Fruit fly (Drosophila melanogaster) whole organism, embryonic: Measurements from ENCODE around the gene CG7912.

ENCODE experiments used
- Adf1 ChIP-seq: fragments of 200-800 bp; sonication (Bioruptor generic); IDR thresholded peaks from 2 replicates; pipeline ENCODE4 v1.3.6; 2022; ENCODE audit warnings: missing biosample characterization, missing genetic modification characterization
- Bgb ChIP-seq: fragments of 200-800 bp; sonication (Bioruptor generic); IDR thresholded peaks from 2 replicates; pipeline ENCODE4 v1.3.6; 2022; ENCODE audit warnings: missing biosample characterization, missing genetic modification characterization; ENCODE audit not compliant: partially characterized antibody
- CG10543 ChIP-seq: fragments of 200-800 bp; sonication (Bioruptor generic); optimal IDR thresholded peaks from 3 replicates; lab custom pipeline; 2017; ENCODE audit warnings: missing biosample characterization, mild to moderate bottlenecking, missing genetic modification characterization, moderate library complexity
- CG10654 ChIP-seq: fragments of 200-800 bp; sonication (Bioruptor generic); optimal IDR thresholded peaks from 2 replicates; lab custom pipeline; 2016; ENCODE audit warnings: missing biosample characterization, missing genetic modification characterization
- CG12071 ChIP-seq: fragments of 200-800 bp; sonication (Bioruptor generic); optimal IDR thresholded peaks from 3 replicates; lab custom pipeline; 2018; ENCODE audit warnings: missing biosample characterization, mild to moderate bottlenecking, missing genetic modification characterization
- CG12236 ChIP-seq: fragments of 200-800 bp; sonication (Bioruptor generic); optimal IDR thresholded peaks from 2 replicates; lab custom pipeline; 2016; ENCODE audit warnings: missing biosample characterization, missing genetic modification characterization
- CG13287 ChIP-seq: fragments of 200-800 bp; sonication (Bioruptor generic); IDR thresholded peaks from 2 replicates; pipeline ENCODE4 v1.3.6; 2022; ENCODE audit warnings: missing biosample characterization, missing genetic modification characterization; ENCODE audit not compliant: partially characterized antibody
- CG13775 ChIP-seq: fragments of 200-800 bp; sonication (Bioruptor generic); optimal IDR thresholded peaks from 3 replicates; lab custom pipeline; 2017; ENCODE audit warnings: missing biosample characterization, mild to moderate bottlenecking, missing genetic modification characterization
- CG14050 ChIP-seq: fragments of 200-800 bp; sonication (Bioruptor generic); IDR thresholded peaks from 3 replicates; pipeline ENCODE4 v1.3.6; 2022; ENCODE audit warnings: missing biosample characterization, missing genetic modification characterization
- CG15269 ChIP-seq: fragments of 200-800 bp; sonication (Bioruptor generic); optimal IDR thresholded peaks from 2 replicates; lab custom pipeline; 2018; ENCODE audit warnings: missing biosample characterization, mild to moderate bottlenecking, missing genetic modification characterization, moderate library complexity
- CG15479 ChIP-seq: fragments of 200-800 bp; sonication (Bioruptor generic); optimal IDR thresholded peaks from 3 replicates; lab custom pipeline; 2019; ENCODE audit warnings: missing biosample characterization, mild to moderate bottlenecking, missing genetic modification characterization, moderate library complexity
- CG17361 ChIP-seq: fragments of 200-800 bp; sonication (Bioruptor generic); IDR thresholded peaks from 3 replicates; pipeline ENCODE4 v1.3.6; 2022; ENCODE audit warnings: missing biosample characterization, missing genetic modification characterization
- CG17568 ChIP-seq: fragments of 200-800 bp; sonication (Bioruptor generic); optimal IDR thresholded peaks from 2 replicates; lab custom pipeline; 2018; ENCODE audit warnings: missing biosample characterization, mild to moderate bottlenecking, missing genetic modification characterization, moderate library complexity
- CG17612 ChIP-seq: fragments of 200-800 bp; sonication (Bioruptor generic); IDR thresholded peaks from 2 replicates; pipeline ENCODE4 v1.3.6; 2022; ENCODE audit warnings: missing biosample characterization, missing genetic modification characterization
- CG17829 ChIP-seq: fragments of 200-800 bp; optimal IDR thresholded peaks from 2 replicates; lab custom pipeline; 2019; ENCODE audit warnings: missing biosample characterization, mild to moderate bottlenecking, missing genetic modification characterization, moderate library complexity
- CG18262 ChIP-seq: fragments of 200-800 bp; optimal IDR thresholded peaks from 3 replicates; lab custom pipeline; 2019; ENCODE audit warnings: missing biosample characterization, mild to moderate bottlenecking, missing genetic modification characterization, moderate library complexity
- CG2199 ChIP-seq: fragments of 200-800 bp; sonication (Bioruptor generic); IDR thresholded peaks from 3 replicates; pipeline ENCODE4 v1.3.6; 2022; ENCODE audit warnings: missing biosample characterization, missing genetic modification characterization
- CG2889 ChIP-seq: fragments of 200-800 bp; sonication (Bioruptor generic); IDR thresholded peaks from 3 replicates; pipeline ENCODE4 v1.3.6; 2022; ENCODE audit warnings: missing biosample characterization, missing genetic modification characterization
- CG30020 ChIP-seq: fragments of 200-800 bp; optimal IDR thresholded peaks from 2 replicates; lab custom pipeline; 2019; ENCODE audit warnings: missing biosample characterization, mild to moderate bottlenecking, missing genetic modification characterization, moderate library complexity
- CG30403 ChIP-seq: fragments of 200-800 bp; sonication (Bioruptor generic); optimal IDR thresholded peaks from 3 replicates; lab custom pipeline; 2016; ENCODE audit warnings: missing biosample characterization, missing genetic modification characterization
- CG3838 ChIP-seq: fragments of 200-800 bp; sonication (Bioruptor generic); optimal IDR thresholded peaks from 3 replicates; lab custom pipeline; 2016; ENCODE audit warnings: missing biosample characterization, missing genetic modification characterization
- CG6175 ChIP-seq: fragments of 200-800 bp; sonication (Bioruptor generic); IDR thresholded peaks from 3 replicates; pipeline ENCODE4 v1.3.6; 2022; ENCODE audit warnings: missing biosample characterization, missing genetic modification characterization
- CG7963 ChIP-seq: fragments of 200-800 bp; sonication (Bioruptor generic); IDR thresholded peaks from 3 replicates; pipeline ENCODE4 v1.3.6; 2022; ENCODE audit warnings: missing biosample characterization, missing genetic modification characterization; ENCODE audit not compliant: partially characterized antibody
- CG8281 ChIP-seq: fragments of 200-800 bp; sonication (Bioruptor generic); optimal IDR thresholded peaks from 2 replicates; lab custom pipeline; 2018; ENCODE audit warnings: missing biosample characterization, mild to moderate bottlenecking, missing genetic modification characterization, moderate library complexity
- D ChIP-seq, 2 experiments: fragments of 200-800 bp in 1 of 2; fragments of >200 bp in 1 of 2; sonication (Bioruptor generic) in 1 of 2; optimal IDR thresholded peaks; 2 replicates in 1 of 2; 3 replicates in 1 of 2; lab custom pipeline; 2017; ENCODE audit warnings: mild to moderate bottlenecking in 1 of 2, missing biosample characterization in 1 of 2, missing genetic modification characterization in 1 of 2, missing genetic modification reagents in 1 of 2
- Dek ChIP-seq: fragments of 200-800 bp; sonication (Bioruptor generic); optimal IDR thresholded peaks from 3 replicates; lab custom pipeline; 2019; ENCODE audit warnings: missing biosample characterization, mild to moderate bottlenecking, missing genetic modification characterization, moderate library complexity
- Dp ChIP-seq: fragments of 200-800 bp; sonication (Bioruptor generic); optimal IDR thresholded peaks from 2 replicates; lab custom pipeline; 2018; ENCODE audit warnings: missing biosample characterization, mild to moderate bottlenecking, missing genetic modification characterization, moderate library complexity
- Hey ChIP-seq: fragments of 200-800 bp; sonication (Bioruptor generic); optimal IDR thresholded peaks from 3 replicates; lab custom pipeline; 2018; ENCODE audit warnings: missing biosample characterization, mild to moderate bottlenecking, missing genetic modification characterization
- Med ChIP-seq: fragments of 200-800 bp; sonication (Bioruptor generic); peaks from one replicate; lab custom pipeline; 2016; ENCODE audit warnings: missing biosample characterization, missing genetic modification characterization, mild to moderate bottlenecking, inconsistent platforms, moderate library complexity
- Meics ChIP-seq: fragments of 200-800 bp; sonication (Bioruptor generic); optimal IDR thresholded peaks from 2 replicates; lab custom pipeline; 2017; ENCODE audit warnings: missing biosample characterization, mild to moderate bottlenecking, missing genetic modification characterization
- Side ChIP-seq: fragments of 200-800 bp; sonication (Bioruptor generic); optimal IDR thresholded peaks from 2 replicates; lab custom pipeline; 2016; ENCODE audit warnings: missing biosample characterization, missing genetic modification characterization
- Sox100B ChIP-seq: fragments of 200-800 bp; sonication (Bioruptor generic); optimal IDR thresholded peaks from 3 replicates; lab custom pipeline; 2018; ENCODE audit warnings: missing biosample characterization, mild to moderate bottlenecking, missing genetic modification characterization
- TFAM ChIP-seq: fragments of 200-800 bp; sonication (Bioruptor generic); optimal IDR thresholded peaks from 2 replicates; lab custom pipeline; 2017; ENCODE audit warnings: missing biosample characterization, missing genetic modification characterization, inconsistent platforms
- ab ChIP-seq: fragments of 200-800 bp; sonication (Bioruptor generic); optimal IDR thresholded peaks from 2 replicates; lab custom pipeline; 2016; ENCODE audit warnings: missing biosample characterization, missing genetic modification characterization
- ac ChIP-seq: fragments of 200-800 bp; sonication (Bioruptor generic); optimal IDR thresholded peaks from 3 replicates; lab custom pipeline; 2017; ENCODE audit warnings: missing biosample characterization, mild to moderate bottlenecking, missing genetic modification characterization
- crol ChIP-seq: fragments of 200-800 bp; sonication (Bioruptor generic); IDR thresholded peaks from 2 replicates; pipeline ENCODE4 v1.3.6; 2022; ENCODE audit warnings: missing biosample characterization, missing genetic modification characterization
- fd64A ChIP-seq: fragments of 200-800 bp; sonication (Bioruptor generic); optimal IDR thresholded peaks from 3 replicates; lab custom pipeline; 2018; ENCODE audit warnings: missing biosample characterization, mild to moderate bottlenecking, missing genetic modification characterization
- her ChIP-seq: fragments of 200-800 bp; sonication (Bioruptor generic); optimal IDR thresholded peaks from 2 replicates; lab custom pipeline; 2016; ENCODE audit warnings: missing biosample characterization, missing genetic modification characterization
- lbe ChIP-seq: fragments of 200-800 bp; sonication (Bioruptor generic); optimal IDR thresholded peaks from 2 replicates; lab custom pipeline; 2016; ENCODE audit warnings: missing biosample characterization, mild to moderate bottlenecking, missing genetic modification characterization
- pb ChIP-seq: fragments of 200-800 bp; sonication (Bioruptor generic); optimal IDR thresholded peaks from 3 replicates; lab custom pipeline; 2016; ENCODE audit warnings: missing biosample characterization, missing genetic modification characterization
- pho ChIP-seq: fragments of 200-800 bp; sonication (Bioruptor generic); optimal IDR thresholded peaks from 2 replicates; lab custom pipeline; 2016; ENCODE audit warnings: missing biosample characterization, missing genetic modification characterization
- ro ChIP-seq: fragments of 200-800 bp; sonication (Bioruptor generic); IDR thresholded peaks from 2 replicates; pipeline ENCODE4 v1.3.6; 2022; ENCODE audit warnings: missing biosample characterization, missing genetic modification characterization
- schlank ChIP-seq: fragments of 200-800 bp; sonication (Bioruptor generic); optimal IDR thresholded peaks from 2 replicates; lab custom pipeline; 2018; ENCODE audit warnings: missing biosample characterization, mild to moderate bottlenecking, missing genetic modification characterization
- scrt ChIP-seq: fragments of 200-800 bp; sonication (Bioruptor generic); optimal IDR thresholded peaks from 2 replicates; lab custom pipeline; 2018; ENCODE audit warnings: missing biosample characterization, mild to moderate bottlenecking, missing genetic modification characterization, moderate library complexity
- sim ChIP-seq: fragments of 200-800 bp; sonication (Bioruptor generic); IDR thresholded peaks from 2 replicates; pipeline ENCODE4 v1.3.6; 2022; ENCODE audit warnings: missing biosample characterization, missing genetic modification characterization
- sisA ChIP-seq: fragments of 200-800 bp; sonication (Bioruptor generic); IDR thresholded peaks from 2 replicates; pipeline ENCODE4 v1.3.6; 2022; ENCODE audit warnings: missing biosample characterization, missing genetic modification characterization
- wek ChIP-seq: fragments of 200-800 bp; sonication (Bioruptor generic); optimal IDR thresholded peaks from 3 replicates; lab custom pipeline; 2018; ENCODE audit warnings: missing biosample characterization, mild to moderate bottlenecking, missing genetic modification characterization, moderate library complexity

Gene CG7912

DNA sequence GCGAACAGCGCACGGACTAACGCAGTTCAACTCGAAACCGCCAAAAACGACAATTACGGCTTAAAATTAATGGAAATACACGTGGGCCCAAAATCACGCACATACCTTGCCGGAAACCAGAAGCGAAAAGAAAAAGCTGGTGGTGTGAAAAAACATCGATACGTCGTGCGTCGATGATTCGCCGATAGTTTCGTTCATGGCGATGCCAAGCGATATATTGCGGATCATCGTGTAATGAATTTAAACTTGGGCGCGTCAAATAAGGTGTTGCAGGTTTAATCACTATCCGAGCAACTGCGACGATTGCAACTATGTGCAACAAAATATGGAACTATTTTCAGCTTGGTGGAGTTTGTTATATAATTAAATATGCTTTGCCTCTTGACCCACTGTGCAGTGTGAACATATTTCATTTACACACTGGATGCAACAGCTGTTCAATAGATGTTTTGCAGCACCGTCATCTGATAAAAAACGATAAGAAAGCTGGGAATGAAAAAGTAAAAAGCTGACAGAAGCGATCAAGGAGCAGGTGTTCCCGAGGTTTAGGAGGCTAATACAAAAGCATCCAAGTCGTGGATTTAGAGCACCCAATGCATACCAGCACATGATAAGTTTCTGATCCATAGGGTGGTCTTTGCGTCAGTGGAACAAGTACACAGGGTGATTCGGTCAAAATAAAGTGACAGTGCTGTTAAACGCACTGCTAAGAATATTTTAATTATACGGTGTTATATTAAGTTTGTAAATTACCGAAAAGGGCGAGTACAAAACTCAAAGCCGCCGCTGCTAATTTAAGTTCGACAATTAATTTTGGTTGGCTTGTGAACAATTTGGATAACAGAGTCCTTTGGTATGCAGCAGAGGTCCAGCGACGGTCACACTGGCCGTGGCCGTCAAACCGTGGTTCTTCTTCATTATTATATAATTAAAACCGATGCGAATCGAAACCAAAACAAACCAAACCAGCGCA lies 37.3 kb upstream of the CG7912 start, which contains the start of the genes RpL32 and CG7943 (continued):
- TF ChIP-seq pb (GFP tag; lab: Kevin White, UChicago) = peak; percentile 96
- peak; percentile 82 for TF ChIP-seq wek (GFP tag; lab: Kevin White, UChicago)
- peak; percentile 87 for TF ChIP-seq CG12236
- peak; percentile 79; the same call in 2 of the 3 replicates for TF ChIP-seq CG2199 (GFP tag; lab: Robert Waterston, UW)
- peak; percentile 79 for TF ChIP-seq ab
- peak; percentile 100 for TF ChIP-seq CG7963 (GFP tag; lab: Robert Waterston, UW)
- TF ChIP-seq Hey = peak; percentile 89
- peak; percentile 85 for TF ChIP-seq TFAM (GFP tag; lab: Kevin White, UChicago)
- peak; percentile 90 for TF ChIP-seq Dek (tag; lab: Kevin White, UChicago)
- TF ChIP-seq scrt (GFP tag; lab: Kevin White, UChicago) = peak; percentile 87
- TF ChIP-seq her (GFP tag; lab: Kevin White, UChicago) = peak; percentile 94
- peak; percentile 81 for TF ChIP-seq sim (GFP tag; lab: Robert Waterston, UW)
- peak; percentile 87 for TF ChIP-seq ro (GFP tag; lab: Robert Waterston, UW)
- peak; percentile 93 for TF ChIP-seq pho
- peak; percentile 92 for TF ChIP-seq Sox100B (GFP tag; lab: Kevin White, UChicago)
- peak; percentile 78 for TF ChIP-seq Dp
- TF ChIP-seq CG18262 = peak; percentile 90
- peak; percentile 80 for TF ChIP-seq CG3838 (GFP tag; lab: Kevin White, UChicago)
- TF ChIP-seq Side (GFP tag; lab: Kevin White, UChicago) = peak; percentile 97
- TF ChIP-seq CG17361 (GFP tag; lab: Robert Waterston, UW) = peak; percentile 96
- TF ChIP-seq ac = peak; percentile 54
- peak; percentile 91 for TF ChIP-seq CG14050
- peak; percentile 97 for TF ChIP-seq Meics (GFP tag; lab: Kevin White, UChicago)
- TF ChIP-seq CG8281 (tag; lab: Kevin White, UChicago) = peak; percentile 60
- peak; percentile 93 for TF ChIP-seq CG17829 (tag; lab: Kevin White, UChicago)
- TF ChIP-seq CG15269 = peak; percentile 82
- TF ChIP-seq CG10654 (GFP tag; lab: Kevin White, UChicago) = peak; percentile 95
- TF ChIP-seq Bgb (GFP tag; lab: Robert Waterston, UW) = peak; percentile 100
- peak; percentile 94 for TF ChIP-seq CG12071 (GFP tag; lab: Kevin White, UChicago)
- peak; percentile 55; the same call in 1 of the 2 replicates for TF ChIP-seq crol
- no peak for TF ChIP-seq CG17568 (GFP tag; lab: Kevin White, UChicago)
- TF ChIP-seq CG30020 (tag; lab: Kevin White, UChicago) = peak; percentile 88
- TF ChIP-seq schlank (tag; lab: Kevin White, UChicago) = peak; percentile 93
- no peak for TF ChIP-seq D (optimal IDR thresholded peaks at IDR 0.05; lab: Kevin White, UChicago)
- TF ChIP-seq D (GFP tag; optimal IDR thresholded peaks at IDR 0.05; lab: Kevin White, UChicago) = peak; percentile 89
- peak; percentile 78 for TF ChIP-seq Adf1 (GFP tag; lab: Robert Waterston, UW)
- peak; percentile 100 for TF ChIP-seq CG13287
- TF ChIP-seq CG10543 = peak; percentile 97
- TF ChIP-seq CG15479 (GFP tag; lab: Kevin White, UChicago) = peak; percentile 48
- peak; percentile 97 for TF ChIP-seq sisA
- TF ChIP-seq CG6175 (GFP tag; lab: Robert Waterston, UW) = peak; percentile 92
- peak; percentile 98 for TF ChIP-seq CG13775 (GFP tag; lab: Kevin White, UChicago)
- peak; percentile 95 for TF ChIP-seq lbe (GFP tag; lab: Kevin White, UChicago)
- TF ChIP-seq CG17612 = peak; percentile 82
- peak; percentile 100 for TF ChIP-seq Med (GFP tag; lab: Kevin White, UChicago)
- TF ChIP-seq CG30403 = peak; percentile 94
- peak; percentile 88 for TF ChIP-seq CG2889
- TF ChIP-seq fd64A (GFP tag; lab: Kevin White, UChicago) = peak; percentile 91
